Worm (Caenorhabditis elegans) whole organism, midembryonic: ENCODE data around the gene Y71H2B.2.

Experiments
- flt-1 ChIP-seq: fragments of 200-800 bp; sonication (Bioruptor generic); IDR thresholded peaks from 2 replicates; pipeline ENCODE4 v1.3.6; 2022; ENCODE audit warnings: missing genetic modification characterization, missing compliant biosample characterization
- med-1 ChIP-seq: sonication (generic microtip); optimal IDR thresholded peaks from 2 replicates; lab custom pipeline; 2017; ENCODE audit warnings: missing genetic modification characterization, mild to moderate bottlenecking, missing compliant biosample characterization, antibody characterized with exemption, missing genetic modification reagents; ENCODE audit not compliant: insufficient read depth

ce11 chrIII:2575635-2576164 lies 47.3 kb upstream of the Y71H2B.2 start, which contains the start of gene Y54F10AR.1:
- TF ChIP-seq med-1 (GFP tag; lab: Kevin White, UChicago) = no peak
- TF ChIP-seq flt-1 (GFP tag; lab: Robert Waterston, UW) = no peak
